Worm (Caenorhabditis elegans) whole organism, early embryonic: Measurements from ENCODE around the gene F40A3.2.

Experiments used
- B0310.2 ChIP-seq: sonication (generic microtip); optimal IDR thresholded peaks from 2 replicates; lab custom pipeline; 2016; ENCODE audit warnings: mild to moderate bottlenecking, missing genetic modification characterization, missing compliant biosample characterization
- F13C5.2 ChIP-seq: sonication (generic microtip); optimal IDR thresholded peaks from 2 replicates; lab custom pipeline; 2017; ENCODE audit warnings: mild to moderate bottlenecking, missing genetic modification characterization, inconsistent platforms, missing compliant biosample characterization
- aly-1 ChIP-seq: sonication (generic microtip); optimal IDR thresholded peaks from 2 replicates; lab custom pipeline; 2016; ENCODE audit warnings: missing genetic modification characterization, missing compliant biosample characterization
- ama-1 ChIP-seq: fragments of 150-350 bp; optimal IDR thresholded peaks from 2 replicates; lab custom pipeline; 2014
- ceh-13 ChIP-seq: fragments of 200-800 bp; sonication (Bioruptor generic); optimal IDR thresholded peaks from 2 replicates; lab custom pipeline; 2018; ENCODE audit warnings: mild to moderate bottlenecking, missing genetic modification characterization, missing compliant biosample characterization
- ceh-36 ChIP-seq: sonication (generic microtip); optimal IDR thresholded peaks from 2 replicates; lab custom pipeline; 2016; ENCODE audit warnings: missing genetic modification characterization, inconsistent platforms, missing compliant biosample characterization
- ets-7 ChIP-seq: sonication (generic microtip); optimal IDR thresholded peaks from 2 replicates; lab custom pipeline; 2016; ENCODE audit warnings: missing genotype, missing genetic modification characterization, missing compliant biosample characterization
- flt-1 ChIP-seq: fragments of 200-800 bp; sonication (Bioruptor generic); IDR thresholded peaks from 2 replicates; pipeline ENCODE4 v1.3.6; 2022; ENCODE audit warnings: missing genetic modification characterization, missing compliant biosample characterization
- hmbx-1 ChIP-seq: sonication (generic microtip); optimal IDR thresholded peaks from 2 replicates; lab custom pipeline; 2016; ENCODE audit warnings: mild to moderate bottlenecking, missing genetic modification characterization, missing compliant biosample characterization
- hmg-4 ChIP-seq: fragments of 200-800 bp; sonication (Bioruptor generic); optimal IDR thresholded peaks from 2 replicates; lab custom pipeline; 2018; ENCODE audit warnings: mild to moderate bottlenecking, missing genetic modification characterization, missing compliant biosample characterization
- hnd-1 ChIP-seq: sonication (generic microtip); optimal IDR thresholded peaks from 2 replicates; lab custom pipeline; 2016; ENCODE audit warnings: missing genetic modification characterization, missing compliant biosample characterization
- pes-1 ChIP-seq: fragments of 200-800 bp; sonication (Bioruptor generic); IDR thresholded peaks from 2 replicates; pipeline ENCODE4 v1.3.6; 2022; ENCODE audit warnings: missing genetic modification reagents, missing genetic modification characterization, missing compliant biosample characterization
- scrt-1 ChIP-seq: fragments of 200-800 bp; sonication (Bioruptor generic); IDR thresholded peaks from 2 replicates; pipeline ENCODE4 v1.3.6; 2022; ENCODE audit warnings: missing genetic modification characterization, missing compliant biosample characterization
- sea-1 ChIP-seq: fragments of 200-800 bp; sonication (Bioruptor generic); conservative IDR thresholded peaks from 2 replicates; pipeline ENCODE4 v1.3.6; 2022; ENCODE audit warnings: missing genetic modification characterization, missing compliant biosample characterization
- tbx-37 ChIP-seq: fragments of 200-800 bp; sonication (Bioruptor generic); conservative IDR thresholded peaks from 2 replicates; pipeline ENCODE4 v1.3.6; 2022; ENCODE audit warnings: missing genetic modification reagents, missing genetic modification characterization, missing compliant biosample characterization
- tra-4 ChIP-seq: sonication (generic microtip); optimal IDR thresholded peaks from 2 replicates; lab custom pipeline; 2017; ENCODE audit warnings: missing genetic modification characterization, missing compliant biosample characterization

F40A3.2 gene

ce11 chrV:7925483-7925882 lies 46.8 kb downstream of the F40A3.2 start, which contains the start of gene srsx-7:
Gene srsx-7, plus strand, starts transcription at chrV:7925783.
- TF ChIP-seq ets-7 (tag; lab: Kevin White, UChicago) (no peak), aly-1 (tag; lab: Kevin White, UChicago) (no peak)

DNA sequence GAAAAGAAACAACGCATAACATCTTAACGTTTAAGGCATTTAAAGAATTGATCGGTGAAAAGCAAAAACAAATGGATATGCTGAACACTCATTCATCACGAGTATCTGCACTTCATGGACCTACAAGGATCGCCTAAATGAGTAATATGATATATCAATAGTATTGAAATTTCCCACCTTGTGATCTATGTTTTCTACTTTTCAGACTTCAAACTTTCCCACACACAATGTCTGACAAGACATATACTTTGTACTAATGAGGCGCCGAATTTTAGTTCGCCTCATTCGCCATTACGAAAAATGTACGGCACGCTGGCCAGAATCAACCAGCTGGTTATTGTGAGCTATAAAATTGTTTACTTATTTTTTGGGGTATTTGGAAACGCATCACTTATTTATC lies 48.1 kb downstream of the F40A3.2 start, which contains the start of gene srsx-6:
Gene srsx-6, plus strand, starts transcription at position 301 of the 400 bp plus-strand sequence.
- TF ChIP-seq hmg-4 (GFP tag; lab: Kevin White, UChicago) (no peak), F13C5.2 (tag; lab: Kevin White, UChicago) (no peak), ceh-13 (GFP tag; lab: Kevin White, UChicago) (no peak), scrt-1 (GFP tag; lab: Robert Waterston, UW) (no peak), ama-1 (lab: Kevin White, UChicago) (no peak), tbx-37 (no peak), sea-1 (GFP tag; lab: Robert Waterston, UW) (no peak), aly-1 (tag; lab: Kevin White, UChicago) (no peak), flt-1 (GFP tag; lab: Robert Waterston, UW) (no peak), hnd-1 (tag; lab: Kevin White, UChicago) (no peak), hmbx-1 (tag; lab: Kevin White, UChicago) (no peak), pes-1 (GFP tag; lab: Robert Waterston, UW) (no peak), B0310.2 (no peak), tra-4 (no peak), ceh-36 (tag; lab: Kevin White, UChicago) (no peak)

ce11 chrV:7928660-7929059 lies 49.9 kb downstream of the F40A3.2 start, which contains the start of gene srsx-5:
Gene srsx-5, plus strand, starts transcription at chrV:7928960.
- TF ChIP-seq ets-7 (tag; lab: Kevin White, UChicago) (no peak), hmbx-1 (tag; lab: Kevin White, UChicago) (no peak), pes-1 (GFP tag; lab: Robert Waterston, UW) (no peak), aly-1 (tag; lab: Kevin White, UChicago) (no peak), tra-4 (no peak)
